Worm (Caenorhabditis elegans): ENCODE data around the gene msrp-4.

Gene msrp-4

DNA sequence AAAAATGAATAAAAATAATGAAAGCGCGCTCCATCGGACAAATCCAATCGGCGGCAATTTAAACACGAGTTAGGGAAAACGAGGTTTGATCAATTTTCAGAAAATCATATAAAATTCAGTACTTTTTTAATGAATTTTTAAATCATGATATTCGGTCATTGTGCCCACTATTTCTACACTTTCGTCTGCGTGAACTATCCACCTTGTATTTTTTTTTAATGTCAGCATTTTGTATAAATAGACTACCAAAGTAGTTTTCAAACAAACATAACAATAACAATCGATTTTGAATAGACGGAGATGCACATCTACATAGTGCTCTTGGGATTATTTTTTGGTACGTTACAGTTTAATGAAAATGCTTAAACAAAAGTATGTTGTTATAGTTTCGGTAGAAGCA is 34.5 kb downstream of the msrp-4 start, which contains the start of gene F46F5.15:
Gene F46F5.15, plus strand, starts transcription at position 301 of the 400 bp plus-strand sequence.
- TF ChIP-seq nhr-23 (tag; optimal IDR thresholded peaks at IDR 0.05) = no peak
- TF ChIP-seq lin-13 (GFP tag; optimal IDR thresholded peaks at IDR 0.05) = no peak
- TF ChIP-seq blmp-1 (tag; optimal IDR thresholded peaks at IDR 0.05; ENCODE audit: insufficient read depth) = no peak
- TF ChIP-seq gmeb-1 (tag; optimal IDR thresholded peaks at IDR 0.05) = no peak
- no peak for TF ChIP-seq nhr-237 (tag; optimal IDR thresholded peaks at IDR 0.05)
- no peak for TF ChIP-seq nhr-129 (tag; optimal IDR thresholded peaks at IDR 0.05)
- no peak for TF ChIP-seq snpc-4 (tag; optimal IDR thresholded peaks at IDR 0.05)
- TF ChIP-seq sma-3 (GFP tag; optimal IDR thresholded peaks at IDR 0.05) = no peak
- TF ChIP-seq R02D3.7 (tag; optimal IDR thresholded peaks at IDR 0.05) = no peak
- TF ChIP-seq ztf-11 (tag; optimal IDR thresholded peaks at IDR 0.05) = no peak
- TF ChIP-seq elt-3 (tag; optimal IDR thresholded peaks at IDR 0.05) = no peak
- TF ChIP-seq nhr-11 (tag; optimal IDR thresholded peaks at IDR 0.05) = no peak
- TF ChIP-seq unc-39 (tag; optimal IDR thresholded peaks at IDR 0.05) = no peak

DNA sequence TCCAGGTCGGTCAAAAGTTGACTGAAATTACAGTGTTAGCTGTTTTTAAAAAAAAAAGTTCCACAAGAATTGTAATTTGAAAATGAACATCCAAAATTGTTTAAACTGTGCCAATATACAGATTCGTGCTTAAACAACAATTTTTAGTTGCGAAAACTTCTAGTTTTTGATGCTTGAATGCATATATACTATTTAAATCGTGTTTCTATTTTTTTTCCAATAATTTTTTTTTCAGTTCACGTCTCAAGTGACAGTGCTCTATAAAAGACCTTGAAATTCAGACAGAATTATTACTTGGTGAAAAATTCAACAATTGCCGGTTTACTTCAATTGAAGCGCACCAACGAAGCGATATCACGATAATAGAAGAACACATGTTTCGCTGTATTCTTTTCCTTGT is 35.7 kb downstream of the msrp-4 start, which contains the start of gene F46F5.16:
Gene F46F5.16, plus strand, starts transcription at position 301 of the 400 bp plus-strand sequence.
- TF ChIP-seq nhr-11 (tag; optimal IDR thresholded peaks at IDR 0.05) (no peak), elt-1 (tag; optimal IDR thresholded peaks at IDR 0.05) (no peak), aly-2 (tag; optimal IDR thresholded peaks at IDR 0.05) (no peak)

ce11 chrII:783532-783931 is 39.1 kb downstream of the msrp-4 start, which contains the start of gene Y39F10A.6:
Y39F10A.6 (minus strand) TSS chrII:783632.
- TF ChIP-seq elt-3 (tag; optimal IDR thresholded peaks at IDR 0.05) (no peak), fos-1 (tag; optimal IDR thresholded peaks at IDR 0.05) (no peak), unc-55 (GFP tag; optimal IDR thresholded peaks at IDR 0.05) (no peak), aly-2 (tag; optimal IDR thresholded peaks at IDR 0.05) (no peak), nhr-6 (tag; optimal IDR thresholded peaks at IDR 0.05) (no peak), nhr-25 (tag; optimal IDR thresholded peaks at IDR 0.05) (no peak), gmeb-1 (tag; optimal IDR thresholded peaks at IDR 0.05) (no peak), lsy-2 (tag; optimal IDR thresholded peaks at IDR 0.05) (no peak), nhr-77 (tag; optimal IDR thresholded peaks at IDR 0.05) (no peak), nhr-12 (tag; optimal IDR thresholded peaks at IDR 0.05) (no peak), nhr-10 (tag; optimal IDR thresholded peaks at IDR 0.05) (no peak)

- TF ChIP-seq nhr-25 (tag; optimal IDR thresholded peaks at IDR 0.05) = no peak
- TF ChIP-seq nhr-237 (tag; optimal IDR thresholded peaks at IDR 0.05) = no peak
- no peak for TF ChIP-seq crh-2 (tag; optimal IDR thresholded peaks at IDR 0.05)
- TF ChIP-seq lin-11 (tag; optimal IDR thresholded peaks at IDR 0.05) = no peak
- TF ChIP-seq sem-4 (tag; optimal IDR thresholded peaks at IDR 0.05) = no peak
- TF ChIP-seq zag-1 (tag; optimal IDR thresholded peaks at IDR 0.05) = no peak
These were observed 39.7 kb downstream of the msrp-4 start, which contains the start of gene Y39F10A.3 for ce11 chrII:782903-783302. Y39F10A.3 (minus strand) TSS chrII:783003.

DNA sequence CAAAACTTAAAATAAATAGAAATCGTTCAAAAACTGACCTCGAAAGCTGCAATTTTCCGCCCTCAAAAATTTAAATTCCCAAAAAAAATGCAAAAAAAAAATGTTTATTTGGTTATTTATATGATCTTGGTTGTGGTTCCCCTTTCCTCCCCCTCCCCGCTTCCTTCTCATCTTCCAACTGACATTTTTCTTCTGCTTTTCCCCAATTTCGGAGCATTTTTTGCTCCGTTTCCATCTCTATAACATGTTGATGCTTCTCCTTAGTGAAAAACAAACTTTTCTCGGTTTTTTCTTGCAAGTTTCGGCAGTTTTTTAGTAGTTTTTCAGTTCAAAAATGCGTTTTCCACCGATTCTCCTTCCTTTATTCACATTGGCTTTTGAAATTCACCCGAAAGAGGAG is 47.6 kb downstream of the msrp-4 start, which contains the start of gene Y39F10A.1:
Gene Y39F10A.1, plus strand, starts transcription at position 301 of the 400 bp plus-strand sequence.
- TF ChIP-seq R02D3.7 (tag; optimal IDR thresholded peaks at IDR 0.05) (no peak), nhr-25 (tag; optimal IDR thresholded peaks at IDR 0.05) (no peak)

DNA sequence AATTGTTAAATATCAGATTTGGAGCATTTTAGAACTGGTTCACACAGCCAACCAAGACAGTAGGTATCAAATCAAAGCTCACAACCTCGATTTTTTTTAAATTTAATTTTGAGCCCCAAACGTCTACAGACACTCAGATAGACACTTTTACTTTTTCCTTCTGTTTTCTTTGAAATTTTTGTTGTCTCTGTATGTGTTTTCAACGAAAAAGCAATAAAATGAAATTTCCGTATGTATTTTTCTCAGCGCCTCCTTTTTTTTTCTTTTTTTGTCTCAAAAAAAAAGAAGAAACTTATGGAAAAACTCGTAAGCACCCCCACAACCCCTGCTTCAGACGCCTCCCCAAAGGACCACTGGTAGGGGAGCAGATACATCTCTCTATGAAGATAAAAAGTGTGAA is 48.8 kb downstream of the msrp-4 start:
- TF ChIP-seq alr-1 (tag; optimal IDR thresholded peaks at IDR 0.05) (no peak), nhr-23 (tag; optimal IDR thresholded peaks at IDR 0.05) (no peak), zag-1 (tag; optimal IDR thresholded peaks at IDR 0.05) (no peak), egl-27 (tag; optimal IDR thresholded peaks at IDR 0.05) (no peak), R02D3.7 (tag; optimal IDR thresholded peaks at IDR 0.05) (no peak), sma-9 (GFP tag; optimal IDR thresholded peaks at IDR 0.05) (no peak), sma-9 (tag; optimal IDR thresholded peaks at IDR 0.05) (no peak), lsy-2 (tag; optimal IDR thresholded peaks at IDR 0.05) (no peak), F13H6.1 (tag; optimal IDR thresholded peaks at IDR 0.05) (no peak)
